Worm (Caenorhabditis elegans) whole organism, young adult: ENCODE data around the gene F59A1.16.

Experiments
- B0035.1 ChIP-seq: sonication (generic microtip); optimal IDR thresholded peaks from 2 replicates; lab custom pipeline; 2016; ENCODE audit warnings: missing genetic modification characterization, mild to moderate bottlenecking, missing compliant biosample characterization, missing genotype, missing genetic modification reagents
- B0261.1 ChIP-seq: sonication (generic microtip); optimal IDR thresholded peaks from 2 replicates; lab custom pipeline; 2016; ENCODE audit warnings: mild to moderate bottlenecking, missing genetic modification characterization, moderate library complexity, missing compliant biosample characterization
- D2030.7 ChIP-seq: fragments of 200-800 bp; sonication (Bioruptor generic); IDR thresholded peaks from 2 replicates; pipeline ENCODE4 v1.3.6; 2022; ENCODE audit warnings: missing genetic modification reagents, missing genetic modification characterization, missing compliant biosample characterization
- F22D6.2 ChIP-seq: sonication (generic microtip); optimal IDR thresholded peaks from 2 replicates; lab custom pipeline; 2016; ENCODE audit warnings: mild to moderate bottlenecking, missing genetic modification characterization, missing compliant biosample characterization
- F33H1.4 ChIP-seq: fragments of 200-800 bp; sonication (Bioruptor generic); IDR thresholded peaks from 2 replicates; pipeline ENCODE4 v1.3.6; 2022; ENCODE audit warnings: missing genetic modification reagents, missing genetic modification characterization, missing compliant biosample characterization
- F49E8.2 ChIP-seq: sonication (generic microtip); optimal IDR thresholded peaks from 3 replicates; lab custom pipeline; 2017; ENCODE audit warnings: missing genetic modification characterization, mild to moderate bottlenecking, missing compliant biosample characterization, antibody characterized with exemption, moderate library complexity; ENCODE audit not compliant: insufficient read depth
- K11D2.4 ChIP-seq: fragments of 200-800 bp; sonication (Bioruptor generic); IDR thresholded peaks from 2 replicates; pipeline ENCODE4 v1.3.6; 2022; ENCODE audit warnings: missing genetic modification reagents, missing genetic modification characterization, missing compliant biosample characterization
- Y53F4B.3 ChIP-seq: fragments of 200-800 bp; sonication (Bioruptor generic); IDR thresholded peaks from 2 replicates; pipeline ENCODE4 v1.3.6; 2022; ENCODE audit warnings: missing genetic modification reagents, missing genetic modification characterization, missing compliant biosample characterization
- Y56A3A.18 ChIP-seq: fragments of 200-800 bp; sonication (Bioruptor generic); IDR thresholded peaks from 2 replicates; pipeline ENCODE4 v1.3.6; 2022; ENCODE audit warnings: missing genetic modification reagents, missing genetic modification characterization, missing compliant biosample characterization
- atf-7 ChIP-seq: sonication (generic microtip); optimal IDR thresholded peaks from 2 replicates; lab custom pipeline; 2017; ENCODE audit warnings: mild to moderate bottlenecking, missing genetic modification characterization, missing compliant biosample characterization
- athp-1 ChIP-seq: sonication (generic microtip); optimal IDR thresholded peaks from 2 replicates; lab custom pipeline; 2017; ENCODE audit warnings: mild to moderate bottlenecking, missing genetic modification characterization, missing compliant biosample characterization
- attf-6 ChIP-seq: fragments of 200-800 bp; sonication (Bioruptor generic); IDR thresholded peaks from 2 replicates; pipeline ENCODE4 v1.3.6; 2022; ENCODE audit warnings: missing genetic modification reagents, missing genetic modification characterization, missing compliant biosample characterization
- cebp-1 ChIP-seq, 2 experiments: fragments of 200-800 bp in 1 of 2; sonication (Bioruptor generic) in 1 of 2; sonication (generic microtip) in 1 of 2; IDR thresholded peaks in 1 of 2; optimal IDR thresholded peaks in 1 of 2; 2 replicates each; pipeline versions ENCODE4 v1.3.6 to Lab custom; 2017 to 2022; ENCODE audit warnings: missing compliant biosample characterization in 2 of 2, missing genetic modification characterization in 2 of 2, mild to moderate bottlenecking in 1 of 2, missing genetic modification reagents in 1 of 2, moderate library complexity in 1 of 2
- cebp-2 ChIP-seq: fragments of 200-800 bp; sonication (Bioruptor generic); IDR thresholded peaks from 2 replicates; pipeline ENCODE4 v1.3.6; 2022; ENCODE audit warnings: missing genetic modification characterization, missing compliant biosample characterization
- ceh-100 ChIP-seq: fragments of 200-800 bp; sonication (Bioruptor generic); IDR thresholded peaks from 2 replicates; pipeline ENCODE4 v1.3.6; 2022; ENCODE audit warnings: missing genetic modification reagents, missing genetic modification characterization, missing compliant biosample characterization
- ceh-40 ChIP-seq: fragments of 200-800 bp; sonication (Bioruptor generic); IDR thresholded peaks from 2 replicates; pipeline ENCODE4 v1.3.6; 2022; ENCODE audit warnings: missing genetic modification characterization, missing compliant biosample characterization
- die-1 ChIP-seq: sonication (generic microtip); optimal IDR thresholded peaks from 2 replicates; lab custom pipeline; 2016; ENCODE audit warnings: missing genotype, mild to moderate bottlenecking, missing genetic modification characterization, missing compliant biosample characterization
- efl-1 ChIP-seq: fragments of 150-350 bp; optimal IDR thresholded peaks from 2 replicates; lab custom pipeline; 2014; ENCODE audit warnings: missing biosample characterization, missing genetic modification reagents, missing genetic modification characterization
- egrh-3 ChIP-seq: fragments of 200-800 bp; sonication (Bioruptor generic); IDR thresholded peaks from 2 replicates; pipeline ENCODE4 v1.3.6; 2022; ENCODE audit warnings: missing genetic modification reagents, missing genetic modification characterization, missing compliant biosample characterization
- fkh-3 ChIP-seq: sonication (generic microtip); optimal IDR thresholded peaks from 2 replicates; lab custom pipeline; 2016; ENCODE audit warnings: mild to moderate bottlenecking, missing genetic modification characterization, missing compliant biosample characterization
- him-1 ChIP-seq: sonication (generic microtip); optimal IDR thresholded peaks from 2 replicates; lab custom pipeline; 2016; ENCODE audit warnings: missing genotype, missing genetic modification reagents, missing genetic modification characterization, missing compliant biosample characterization
- hlh-12 ChIP-seq: sonication (generic microtip); optimal IDR thresholded peaks from 2 replicates; lab custom pipeline; 2016; ENCODE audit warnings: missing genetic modification characterization, missing compliant biosample characterization
- hmg-1.2 ChIP-seq: fragments of 200-800 bp; sonication (Bioruptor generic); IDR thresholded peaks from 2 replicates; pipeline ENCODE4 v1.3.6; 2022; ENCODE audit warnings: missing genetic modification reagents, missing genetic modification characterization, missing compliant biosample characterization
- hrde-1 ChIP-seq: sonication (generic microtip); optimal IDR thresholded peaks from 2 replicates; lab custom pipeline; 2016; ENCODE audit warnings: missing genetic modification characterization, mild to moderate bottlenecking, missing compliant biosample characterization, moderate library complexity, missing genotype, missing genetic modification reagents, borderline replicate concordance
- lag-1 ChIP-seq: fragments of 200-800 bp; sonication (Bioruptor generic); IDR thresholded peaks from 2 replicates; pipeline ENCODE4 v1.3.6; 2022; ENCODE audit warnings: missing genetic modification reagents, missing genetic modification characterization, missing compliant biosample characterization
- lin-26 ChIP-seq: fragments of 200-800 bp; sonication (Bioruptor generic); IDR thresholded peaks from 2 replicates; pipeline ENCODE4 v1.3.6; 2022; ENCODE audit warnings: missing genetic modification reagents, missing genetic modification characterization, missing compliant biosample characterization
- lin-40 ChIP-seq: sonication (generic microtip); optimal IDR thresholded peaks from 2 replicates; lab custom pipeline; 2016; ENCODE audit warnings: missing genetic modification characterization, mild to moderate bottlenecking, missing compliant biosample characterization, missing genotype, missing genetic modification reagents
- lsl-1 ChIP-seq: fragments of 200-800 bp; sonication (Bioruptor generic); optimal IDR thresholded peaks from 2 replicates; lab custom pipeline; 2018; ENCODE audit warnings: mild to moderate bottlenecking, missing genetic modification characterization, moderate library complexity, missing compliant biosample characterization
- madf-3 ChIP-seq: fragments of 200-800 bp; sonication (Bioruptor generic); IDR thresholded peaks from 2 replicates; pipeline ENCODE4 v1.3.6; 2022; ENCODE audit warnings: missing genetic modification reagents, missing genetic modification characterization, missing compliant biosample characterization
- madf-6 ChIP-seq: fragments of 200-800 bp; sonication (Bioruptor generic); IDR thresholded peaks from 2 replicates; pipeline ENCODE4 v1.3.6; 2022; ENCODE audit warnings: missing genetic modification reagents, missing genetic modification characterization, missing compliant biosample characterization
- mcd-1 ChIP-seq: fragments of 200-800 bp; sonication (Bioruptor generic); IDR thresholded peaks from 2 replicates; pipeline ENCODE4 v1.3.6; 2022; ENCODE audit warnings: missing genetic modification reagents, missing genetic modification characterization, missing compliant biosample characterization
- nfyb-1 ChIP-seq: fragments of 200-800 bp; sonication (Bioruptor generic); IDR thresholded peaks from 2 replicates; pipeline ENCODE4 v1.3.6; 2022; ENCODE audit warnings: missing genetic modification reagents, missing genetic modification characterization, missing compliant biosample characterization
- nhr-90 ChIP-seq: sonication (generic microtip); optimal IDR thresholded peaks from 2 replicates; lab custom pipeline; 2016; ENCODE audit warnings: missing genotype, mild to moderate bottlenecking, missing genetic modification characterization, missing compliant biosample characterization
- pbrm-1 ChIP-seq: fragments of 200-800 bp; sonication (Bioruptor generic); IDR thresholded peaks from 2 replicates; pipeline ENCODE4 v1.3.6; 2022; ENCODE audit warnings: missing genetic modification reagents, missing genetic modification characterization, missing compliant biosample characterization
- rcor-1 ChIP-seq: fragments of 200-800 bp; sonication (Bioruptor generic); IDR thresholded peaks from 2 replicates; pipeline ENCODE4 v1.3.6; 2022; ENCODE audit warnings: missing genetic modification reagents, missing genetic modification characterization, missing compliant biosample characterization
- rec-8 ChIP-seq, 2 experiments: sonication (generic microtip); optimal IDR thresholded peaks; 2 replicates each; lab custom pipeline; 2016; ENCODE audit warnings: mild to moderate bottlenecking in 2 of 2, missing genetic modification characterization in 2 of 2, missing genetic modification reagents in 2 of 2, missing genotype in 2 of 2, missing biosample characterization in 1 of 2, missing compliant biosample characterization in 1 of 2, moderate library complexity in 1 of 2
- rpc-1 ChIP-seq, 2 experiments: fragments of 150-350 bp in 1 of 2; sonication (generic microtip) in 1 of 2; optimal IDR thresholded peaks; 2 replicates each; lab custom pipeline; 2014 to 2018; ENCODE audit warnings: missing biosample characterization in 1 of 2, missing genetic modification characterization in 1 of 2, missing genetic modification reagents in 1 of 2, missing genotype in 1 of 2
- sdz-38 ChIP-seq: sonication (generic microtip); optimal IDR thresholded peaks from 2 replicates; lab custom pipeline; 2016; ENCODE audit warnings: missing genotype, missing genetic modification characterization, missing compliant biosample characterization
- tbp1 ChIP-seq: fragments of 200-800 bp; sonication (Bioruptor generic); optimal IDR thresholded peaks from 2 replicates; lab custom pipeline; 2018; ENCODE audit warnings: mild to moderate bottlenecking, missing genetic modification characterization, missing compliant biosample characterization
- tbx-9 ChIP-seq: sonication (generic microtip); optimal IDR thresholded peaks from 2 replicates; lab custom pipeline; 2016; ENCODE audit warnings: borderline replicate concordance, missing genetic modification characterization, inconsistent platforms, missing compliant biosample characterization
- unc-62 ChIP-seq: fragments of 150-350 bp; optimal IDR thresholded peaks from 2 replicates; lab custom pipeline; 2014; ENCODE audit warnings: missing biosample characterization, missing genetic modification reagents, missing genetic modification characterization
- xnd-1 ChIP-seq: sonication (generic microtip); optimal IDR thresholded peaks from 2 replicates; lab custom pipeline; 2016; ENCODE audit warnings: missing genotype, missing genetic modification reagents, missing genetic modification characterization, missing compliant biosample characterization
- ztf-18 ChIP-seq: sonication (generic microtip); optimal IDR thresholded peaks from 2 replicates; lab custom pipeline; 2016; ENCODE audit warnings: missing genotype, mild to moderate bottlenecking, missing genetic modification characterization, missing compliant biosample characterization
- ztf-22 ChIP-seq: fragments of 200-800 bp; sonication (Bioruptor generic); optimal IDR thresholded peaks from 2 replicates; lab custom pipeline; 2018; ENCODE audit warnings: mild to moderate bottlenecking, missing genetic modification characterization, moderate library complexity, missing compliant biosample characterization
- ztf-25 ChIP-seq: fragments of 200-800 bp; sonication (Bioruptor generic); IDR thresholded peaks from 2 replicates; pipeline ENCODE4 v1.3.6; 2022; ENCODE audit warnings: missing genetic modification reagents, missing genetic modification characterization, missing compliant biosample characterization

F59A1.16 gene

DNA sequence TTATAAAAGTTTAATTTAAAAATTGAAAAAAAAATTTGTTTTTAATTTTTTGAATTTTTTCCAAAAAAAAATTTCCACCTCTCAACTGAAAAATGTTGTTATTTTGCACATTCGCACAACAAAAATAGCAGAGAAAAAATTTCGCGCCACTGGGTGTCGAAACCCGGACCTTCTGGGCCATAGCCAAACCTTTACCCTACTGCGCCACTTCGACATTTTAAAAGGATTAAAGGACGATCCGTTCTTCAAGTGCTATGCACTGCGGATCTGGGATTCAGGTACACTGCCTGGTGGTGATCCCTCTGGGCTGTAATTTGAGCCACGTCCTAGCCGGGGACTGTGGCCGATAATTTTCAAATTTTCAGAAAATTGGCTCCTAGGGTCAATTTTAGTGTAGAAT is 2.6 kb upstream of the F59A1.16 start:
- TF ChIP-seq ztf-18 (tag; lab: Kevin White, UChicago) (peak; percentile 35), ztf-25 (GFP tag; lab: Robert Waterston, UW) (peak; percentile 43; the same call in 1 of the 2 replicates), hmg-1.2 (GFP tag; lab: Robert Waterston, UW) (peak; percentile 36), die-1 (tag; lab: Kevin White, UChicago) (peak; percentile 76), nhr-90 (tag; lab: Kevin White, UChicago) (peak; percentile 22), attf-6 (GFP tag; lab: Robert Waterston, UW) (peak; percentile 86), lsl-1 (GFP tag; lab: Kevin White, UChicago) (peak; percentile 19), rec-8 (tag; optimal IDR thresholded peaks at IDR 0.05; lab: Kevin White, UChicago) (peak in 1 of 2 experiments; percentile 11), madf-3 (GFP tag; lab: Robert Waterston, UW) (0 out of 2 replicates have a peak, but pooled peaks have one; percentile 44), Y53F4B.3 (GFP tag; lab: Robert Waterston, UW) (0 out of 2 replicates have a peak, but pooled peaks have one; percentile 30), hlh-12 (tag; lab: Kevin White, UChicago) (peak; percentile 59), him-1 (tag; lab: Kevin White, UChicago) (peak; percentile 6), lin-26 (GFP tag; lab: Robert Waterston, UW) (peak; percentile 88), pbrm-1 (GFP tag; lab: Robert Waterston, UW) (peak; percentile 40; the same call in 1 of the 2 replicates), tbp1 (GFP tag; lab: Kevin White, UChicago) (peak; percentile 84), athp-1 (tag; lab: Kevin White, UChicago) (peak; percentile 29), rpc-1 (optimal IDR thresholded peaks at IDR 0.05; lab: Kevin White, UChicago) (peak; percentile 52), rpc-1 (tag; optimal IDR thresholded peaks at IDR 0.05; lab: Kevin White, UChicago) (peak; percentile 84), madf-6 (GFP tag; lab: Robert Waterston, UW) (peak; percentile 38; the same call in 1 of the 2 replicates), D2030.7 (GFP tag; lab: Robert Waterston, UW) (0 out of 2 replicates have a peak, but pooled peaks have one; percentile 21), B0261.1 (peak; percentile 65)

DNA sequence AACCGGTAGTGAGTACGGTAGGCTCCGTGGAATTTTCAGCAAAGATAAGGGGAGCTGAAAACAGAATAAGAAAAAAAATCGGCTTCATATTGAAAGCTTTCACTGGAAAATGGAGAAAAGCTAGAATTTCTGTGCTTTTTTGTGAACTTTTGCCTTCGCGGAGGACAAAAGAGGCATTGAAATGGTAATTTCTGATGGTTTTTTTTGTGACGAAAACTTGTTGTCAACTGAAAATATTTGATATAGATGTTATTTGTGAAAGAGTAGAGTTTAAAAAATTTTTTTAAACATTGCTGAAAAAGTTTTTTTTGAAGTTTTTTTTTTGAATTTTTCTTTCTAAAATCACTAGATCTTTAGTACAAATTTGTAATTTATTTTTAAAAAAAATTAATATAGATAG is 2.1 kb upstream of the F59A1.16 start, which contains the start of gene F59A1.18:
TSS of gene F59A1.18 (minus strand) at position 101 of the 400 bp plus-strand sequence.
- TF ChIP-seq egrh-3 (GFP tag; lab: Robert Waterston, UW), result no peak
- no peak for TF ChIP-seq F33H1.4 (GFP tag; lab: Robert Waterston, UW)
- TF ChIP-seq K11D2.4 (GFP tag; lab: Robert Waterston, UW), result no peak
- no peak for TF ChIP-seq cebp-1 (GFP tag; IDR thresholded peaks at IDR 0.05; lab: Robert Waterston, UW)
- TF ChIP-seq cebp-1 (tag; optimal IDR thresholded peaks at IDR 0.05; lab: Kevin White, UChicago), result no peak
- TF ChIP-seq cebp-2 (GFP tag; lab: Robert Waterston, UW), result no peak
- TF ChIP-seq hrde-1 (tag; lab: Kevin White, UChicago), result no peak
- TF ChIP-seq nfyb-1 (GFP tag; lab: Robert Waterston, UW), result no peak
- no peak for TF ChIP-seq xnd-1 (tag; lab: Kevin White, UChicago)
- TF ChIP-seq tbx-9 (tag; lab: Kevin White, UChicago), result no peak
- no peak for TF ChIP-seq ceh-100
- no peak for TF ChIP-seq unc-62 (GFP tag; lab: Kevin White, UChicago)
- no peak for TF ChIP-seq mcd-1 (GFP tag; lab: Robert Waterston, UW)
- TF ChIP-seq Y56A3A.18 (GFP tag; lab: Robert Waterston, UW), result no peak
- no peak for TF ChIP-seq sdz-38
- TF ChIP-seq madf-6 (GFP tag; lab: Robert Waterston, UW), result no peak

DNA sequence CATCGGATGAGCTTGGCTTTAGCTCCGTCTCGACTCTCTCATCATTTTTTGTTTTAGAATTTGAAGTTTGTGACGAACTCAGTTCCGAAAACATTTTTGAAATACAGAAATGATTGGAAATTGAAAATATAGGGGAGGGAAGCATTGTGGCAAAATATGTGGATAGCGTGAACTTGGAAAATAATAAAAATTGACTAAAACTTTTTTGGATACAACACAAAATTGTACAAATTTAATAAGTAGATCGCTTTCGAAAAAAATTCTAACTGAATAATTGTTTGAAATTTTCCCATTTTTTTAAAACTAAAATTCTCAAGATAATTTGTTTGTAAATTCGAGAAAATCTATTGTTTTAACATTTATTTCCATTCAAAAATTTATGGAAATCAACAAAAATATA is 994 bp downstream of the F59A1.16 start, which contains the start of gene F59A1.15:
TSS of gene F59A1.15 (minus strand) at position 101 of the 400 bp plus-strand sequence.
- TF ChIP-seq rcor-1 (GFP tag; lab: Robert Waterston, UW), result no peak
- no peak for TF ChIP-seq lsl-1 (GFP tag; lab: Kevin White, UChicago)
- TF ChIP-seq B0035.1, result no peak
- no peak for TF ChIP-seq fkh-3 (tag; lab: Kevin White, UChicago)
- TF ChIP-seq lag-1 (GFP tag; lab: Robert Waterston, UW), result no peak
- no peak for TF ChIP-seq lin-40 (tag; lab: Kevin White, UChicago)
- TF ChIP-seq efl-1, result no peak
- TF ChIP-seq ztf-25 (GFP tag; lab: Robert Waterston, UW), result no peak
- no peak for TF ChIP-seq ztf-22 (GFP tag; lab: Kevin White, UChicago)
- no peak for TF ChIP-seq ceh-40 (GFP tag; lab: Robert Waterston, UW)
- no peak for TF ChIP-seq F49E8.2
- no peak for TF ChIP-seq F22D6.2 (tag; lab: Kevin White, UChicago)
- TF ChIP-seq atf-7 (tag; lab: Kevin White, UChicago), result no peak
- TF ChIP-seq Y53F4B.3 (GFP tag; lab: Robert Waterston, UW), result no peak
